Worm (Caenorhabditis elegans) whole organism, late embryonic: ENCODE measurements around the gene gst-23.

Experiments used
- F13H6.1 ChIP-seq: sonication (generic microtip); optimal IDR thresholded peaks from 2 replicates; lab custom pipeline; 2016; ENCODE audit warnings: missing genetic modification characterization, missing compliant biosample characterization
- K02D7.2 ChIP-seq: sonication (generic microtip); optimal IDR thresholded peaks from 2 replicates; lab custom pipeline; 2017; ENCODE audit warnings: mild to moderate bottlenecking, missing genetic modification characterization, missing compliant biosample characterization
- ahr-1 ChIP-seq: sonication (generic microtip); optimal IDR thresholded peaks from 2 replicates; lab custom pipeline; 2016; ENCODE audit warnings: missing genetic modification characterization, missing compliant biosample characterization
- ceh-22 ChIP-seq: sonication (generic microtip); optimal IDR thresholded peaks from 2 replicates; lab custom pipeline; 2017; ENCODE audit warnings: missing biosample characterization, missing genetic modification characterization
- ceh-9 ChIP-seq: sonication (generic microtip); optimal IDR thresholded peaks from 2 replicates; lab custom pipeline; 2016; ENCODE audit warnings: mild to moderate bottlenecking, missing genetic modification characterization, inconsistent platforms, missing compliant biosample characterization
- dve-1 ChIP-seq: sonication (generic microtip); optimal IDR thresholded peaks from 2 replicates; lab custom pipeline; 2017; ENCODE audit warnings: antibody characterized with exemption, mild to moderate bottlenecking, missing genetic modification characterization, missing compliant biosample characterization
- hlh-30 ChIP-seq: sonication (generic microtip); optimal IDR thresholded peaks from 2 replicates; lab custom pipeline; 2017; ENCODE audit warnings: antibody characterized with exemption, missing genetic modification characterization, missing compliant biosample characterization; ENCODE audit not compliant: insufficient read depth
- mec-3 ChIP-seq: sonication (generic microtip); optimal IDR thresholded peaks from 2 replicates; lab custom pipeline; 2016; ENCODE audit warnings: borderline replicate concordance, missing genetic modification characterization, missing compliant biosample characterization
- nhr-11 ChIP-seq: fragments of 150-350 bp; optimal IDR thresholded peaks from 2 replicates; lab custom pipeline; 2014; ENCODE audit warnings: missing biosample characterization, missing genetic modification characterization
- odd-2 ChIP-seq: sonication (generic microtip); optimal IDR thresholded peaks from 2 replicates; lab custom pipeline; 2017; ENCODE audit warnings: antibody characterized with exemption, mild to moderate bottlenecking, missing genetic modification characterization, missing compliant biosample characterization
- pat-9 ChIP-seq: fragments of 200-800 bp; sonication (Bioruptor generic); optimal IDR thresholded peaks from 2 replicates; lab custom pipeline; 2018; ENCODE audit warnings: mild to moderate bottlenecking, missing genetic modification characterization, moderate library complexity, missing compliant biosample characterization
- pha-4 ChIP-seq: fragments of 150-350 bp; optimal IDR thresholded peaks from 2 replicates; lab custom pipeline; 2018; ENCODE audit warnings: missing biosample characterization, missing genetic modification reagents, missing genetic modification characterization
- tbx-2 ChIP-seq: sonication (generic microtip); optimal IDR thresholded peaks from 2 replicates; lab custom pipeline; 2016; ENCODE audit warnings: missing genetic modification characterization, missing compliant biosample characterization
- unc-86 ChIP-seq: sonication (generic microtip); optimal IDR thresholded peaks from 2 replicates; lab custom pipeline; 2016; ENCODE audit warnings: missing genetic modification characterization, missing compliant biosample characterization

DNA sequence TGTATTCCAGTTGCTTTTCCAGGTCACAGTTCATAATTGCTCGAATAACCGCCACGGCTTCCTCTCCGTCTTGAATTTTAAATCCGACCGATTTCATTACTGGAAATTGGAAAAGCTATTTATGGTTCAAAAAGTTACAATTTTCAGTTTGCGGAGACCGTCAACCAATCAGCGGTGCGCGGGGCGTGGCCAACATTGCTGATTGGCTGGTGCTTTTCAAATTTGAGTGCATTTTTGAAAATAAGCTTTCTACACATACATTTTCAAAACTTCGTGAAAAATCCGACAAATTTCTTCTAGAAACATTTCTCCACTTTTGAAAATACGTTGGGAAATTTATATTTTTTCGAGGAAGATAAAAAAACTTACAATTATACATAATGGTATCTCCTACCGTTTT, 47.3 kb upstream of the gst-23 start:
- TF ChIP-seq K02D7.2 = no peak
- TF ChIP-seq tbx-2 (tag; lab: Kevin White, UChicago) = no peak
- TF ChIP-seq pat-9 (tag; lab: Kevin White, UChicago) = no peak
- no peak for TF ChIP-seq F13H6.1 (tag; lab: Kevin White, UChicago)
- TF ChIP-seq ceh-22 (tag; lab: Kevin White, UChicago) = no peak
- TF ChIP-seq dve-1 (tag; lab: Kevin White, UChicago) = no peak
- no peak for TF ChIP-seq hlh-30
- no peak for TF ChIP-seq nhr-11 (tag; lab: Kevin White, UChicago)
- no peak for TF ChIP-seq odd-2 (tag; lab: Kevin White, UChicago)
- no peak for TF ChIP-seq ahr-1 (tag; lab: Kevin White, UChicago)
- TF ChIP-seq ceh-9 (tag; lab: Kevin White, UChicago) = no peak
- TF ChIP-seq unc-86 = no peak
- no peak for TF ChIP-seq mec-3 (tag; lab: Kevin White, UChicago)
- no peak for TF ChIP-seq pha-4 (tag; lab: Kevin White, UChicago)
